Worm (Caenorhabditis elegans): ENCODE measurements around the gene ccg-1.

DNA sequence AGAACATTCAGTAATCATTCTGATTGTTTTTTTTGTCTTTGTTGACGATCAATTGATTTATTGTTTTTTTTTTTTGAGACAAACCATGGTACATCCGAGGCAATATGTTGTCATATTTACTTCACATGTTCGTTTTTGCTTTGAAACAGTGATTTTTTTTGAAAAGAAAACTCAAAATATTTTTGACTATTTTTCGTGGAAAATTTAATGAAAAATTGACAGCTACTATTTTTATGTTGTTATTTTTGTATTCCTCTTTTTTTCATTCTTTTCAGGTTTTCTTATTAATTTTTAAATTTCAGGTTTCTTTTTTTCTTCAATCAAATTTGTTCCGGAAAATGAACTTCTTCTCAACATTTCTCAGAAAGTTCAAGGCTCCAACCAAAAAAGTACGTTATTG is 29.9 kb downstream of the ccg-1 start, which contains the start of gene Y73F8A.36:
- TF ChIP-seq ztf-23 (GFP tag; IDR thresholded peaks at IDR 0.05) (no peak), med-1 (GFP tag; optimal IDR thresholded peaks at IDR 0.05; ENCODE audit: insufficient read depth) (no peak)
